Fruit fly (Drosophila melanogaster) whole organism, prepupa: ENCODE data around the gene Ada2a.

Experiments
- Blimp-1 ChIP-seq: fragments of 200-800 bp; sonication (Bioruptor generic); optimal IDR thresholded peaks from 3 replicates; lab custom pipeline; 2017; ENCODE audit warnings: missing biosample characterization, missing genetic modification characterization, mild to moderate bottlenecking, moderate library complexity, missing genetic modification reagents
- CG10631 ChIP-seq: fragments of 200-800 bp; sonication (Bioruptor generic); optimal IDR thresholded peaks from 2 replicates; lab custom pipeline; 2016; ENCODE audit warnings: missing biosample characterization, missing genetic modification characterization
- CG10669 ChIP-seq: fragments of 200-800 bp; sonication (Bioruptor generic); optimal IDR thresholded peaks from 3 replicates; lab custom pipeline; 2018; ENCODE audit warnings: missing biosample characterization, mild to moderate bottlenecking, missing genetic modification characterization, moderate library complexity
- CG11762 ChIP-seq: fragments of 200-800 bp; sonication (Bioruptor generic); optimal IDR thresholded peaks from 3 replicates; lab custom pipeline; 2016; ENCODE audit warnings: missing biosample characterization, missing genetic modification characterization; ENCODE audit not compliant: insufficient read depth
- CG15336 ChIP-seq: fragments of 200-800 bp; sonication (Bioruptor generic); IDR thresholded peaks from 2 replicates; pipeline ENCODE4 v1.3.6; 2022; ENCODE audit warnings: missing biosample characterization, missing genetic modification characterization
- CG1621 ChIP-seq: fragments of 200-800 bp; sonication (Bioruptor generic); optimal IDR thresholded peaks from 3 replicates; lab custom pipeline; 2018; ENCODE audit warnings: missing biosample characterization, mild to moderate bottlenecking, missing genetic modification characterization
- CG16779 ChIP-seq: fragments of 200-800 bp; sonication (Bioruptor generic); optimal IDR thresholded peaks from 3 replicates; lab custom pipeline; 2017; ENCODE audit warnings: missing biosample characterization, mild to moderate bottlenecking, missing genetic modification characterization
- CG3032 ChIP-seq: fragments of 200-800 bp; optimal IDR thresholded peaks from 2 replicates; lab custom pipeline; 2019; ENCODE audit warnings: missing biosample characterization, mild to moderate bottlenecking, missing genetic modification characterization, moderate library complexity
- CG31627 ChIP-seq: fragments of 200-800 bp; sonication (Bioruptor generic); optimal IDR thresholded peaks from 3 replicates; lab custom pipeline; 2016; ENCODE audit warnings: missing biosample characterization, missing genetic modification characterization
- CG34406 ChIP-seq: fragments of 200-800 bp; sonication (Bioruptor generic); optimal IDR thresholded peaks from 3 replicates; lab custom pipeline; 2016; ENCODE audit warnings: missing biosample characterization, missing genetic modification characterization
- CG3919 ChIP-seq: fragments of 200-800 bp; sonication (Bioruptor generic); optimal IDR thresholded peaks from 3 replicates; lab custom pipeline; 2016; ENCODE audit warnings: missing biosample characterization, missing genetic modification characterization
- CG4318 ChIP-seq: fragments of 200-800 bp; sonication (Bioruptor generic); optimal IDR thresholded peaks from 3 replicates; lab custom pipeline; 2017; ENCODE audit warnings: missing biosample characterization, mild to moderate bottlenecking, missing genetic modification characterization
- CG6163 ChIP-seq: fragments of 200-800 bp; sonication (Bioruptor generic); IDR thresholded peaks from 3 replicates; pipeline ENCODE4 v1.3.6; 2022; ENCODE audit warnings: missing biosample characterization, missing genetic modification characterization
- CG6276 ChIP-seq: fragments of 200-800 bp; sonication (Bioruptor generic); optimal IDR thresholded peaks from 2 replicates; lab custom pipeline; 2017; ENCODE audit warnings: missing biosample characterization, mild to moderate bottlenecking, missing genetic modification characterization
- CG6792 ChIP-seq: fragments of 200-800 bp; sonication (Bioruptor generic); optimal IDR thresholded peaks from 3 replicates; lab custom pipeline; 2016; ENCODE audit warnings: missing biosample characterization, missing genetic modification characterization
- CG6808 ChIP-seq: fragments of 200-800 bp; sonication (Bioruptor generic); optimal IDR thresholded peaks from 3 replicates; lab custom pipeline; 2017; ENCODE audit warnings: missing biosample characterization, missing genetic modification characterization, mild to moderate bottlenecking, moderate library complexity, missing genetic modification reagents
- CG6854 ChIP-seq: fragments of 200-800 bp; sonication (Bioruptor generic); optimal IDR thresholded peaks from 2 replicates; lab custom pipeline; 2017; ENCODE audit warnings: missing biosample characterization, mild to moderate bottlenecking, missing genetic modification characterization
- CG7368 ChIP-seq: fragments of 200-800 bp; sonication (Bioruptor generic); optimal IDR thresholded peaks from 3 replicates; lab custom pipeline; 2016; ENCODE audit warnings: missing biosample characterization, missing genetic modification characterization
- CG8119 ChIP-seq: fragments of 200-800 bp; sonication (Bioruptor generic); IDR thresholded peaks from 3 replicates; pipeline ENCODE4 v1.3.6; 2022; ENCODE audit warnings: missing biosample characterization, missing genetic modification characterization
- CG8319 ChIP-seq: fragments of 200-800 bp; sonication (Bioruptor generic); optimal IDR thresholded peaks from 3 replicates; lab custom pipeline; 2016; ENCODE audit warnings: missing biosample characterization, missing genetic modification characterization
- CG9139 ChIP-seq: fragments of 200-800 bp; sonication (Bioruptor generic); optimal IDR thresholded peaks from 3 replicates; lab custom pipeline; 2017; ENCODE audit warnings: missing biosample characterization, mild to moderate bottlenecking, missing genetic modification characterization
- Eip75B ChIP-seq: fragments of 200-800 bp; sonication (Bioruptor generic); optimal IDR thresholded peaks from 3 replicates; lab custom pipeline; 2016; ENCODE audit warnings: missing biosample characterization, missing genetic modification characterization
- Eip93F ChIP-seq: fragments of 200-800 bp; sonication (Bioruptor generic); optimal IDR thresholded peaks from 2 replicates; lab custom pipeline; 2016; ENCODE audit warnings: missing biosample characterization, mild to moderate bottlenecking, missing genetic modification characterization
- Ets21C ChIP-seq: fragments of 200-800 bp; sonication (Bioruptor generic); optimal IDR thresholded peaks from 3 replicates; lab custom pipeline; 2016; ENCODE audit warnings: missing biosample characterization, missing genetic modification characterization
- Ets96B ChIP-seq: fragments of 200-800 bp; optimal IDR thresholded peaks from 2 replicates; lab custom pipeline; 2019; ENCODE audit warnings: missing biosample characterization, mild to moderate bottlenecking, missing genetic modification characterization, moderate library complexity
- Gug ChIP-seq: fragments of 200-800 bp; sonication (Bioruptor generic); IDR thresholded peaks from 2 replicates; pipeline ENCODE4 v1.3.6; 2022; ENCODE audit warnings: missing biosample characterization, missing genetic modification characterization
- Hr38 ChIP-seq: sonication (Bioruptor generic); optimal IDR thresholded peaks from 2 replicates; lab custom pipeline; 2016; ENCODE audit warnings: missing biosample characterization, missing genetic modification characterization
- Hr39 ChIP-seq: fragments of 200-800 bp; sonication (Bioruptor generic); optimal IDR thresholded peaks from 2 replicates; lab custom pipeline; 2016; ENCODE audit warnings: missing biosample characterization, missing genetic modification characterization
- Lpt ChIP-seq: fragments of 200-800 bp; sonication (Bioruptor generic); optimal IDR thresholded peaks from 3 replicates; lab custom pipeline; 2016; ENCODE audit warnings: missing biosample characterization, missing genetic modification characterization
- OdsH ChIP-seq: fragments of 200-800 bp; sonication (Bioruptor generic); optimal IDR thresholded peaks from 3 replicates; lab custom pipeline; 2016; ENCODE audit warnings: missing biosample characterization, missing genetic modification characterization
- Sox102F ChIP-seq: fragments of 200-800 bp; sonication (Bioruptor generic); optimal IDR thresholded peaks from 2 replicates; lab custom pipeline; 2016; ENCODE audit warnings: missing biosample characterization, mild to moderate bottlenecking, missing genetic modification characterization
- Sox14 ChIP-seq: fragments of 200-800 bp; sonication (Bioruptor generic); optimal IDR thresholded peaks from 3 replicates; lab custom pipeline; 2016; ENCODE audit warnings: missing biosample characterization, missing genetic modification characterization
- Sox15 ChIP-seq: fragments of 200-800 bp; sonication (Bioruptor generic); optimal IDR thresholded peaks from 3 replicates; lab custom pipeline; 2016; ENCODE audit warnings: missing biosample characterization, missing genetic modification characterization
- achi ChIP-seq: fragments of 200-800 bp; sonication (Bioruptor generic); optimal IDR thresholded peaks from 3 replicates; lab custom pipeline; 2016; ENCODE audit warnings: missing biosample characterization, missing genetic modification characterization
- cyc ChIP-seq: fragments of 200-800 bp; sonication (Bioruptor generic); optimal IDR thresholded peaks from 3 replicates; lab custom pipeline; 2016; ENCODE audit warnings: missing biosample characterization, missing genetic modification characterization
- dac ChIP-seq: fragments of 200-800 bp; sonication (Bioruptor generic); optimal IDR thresholded peaks from 2 replicates; lab custom pipeline; 2017; ENCODE audit warnings: missing biosample characterization, mild to moderate bottlenecking, missing genetic modification characterization
- dsx ChIP-seq: fragments of 200-800 bp; optimal IDR thresholded peaks from 3 replicates; lab custom pipeline; 2019; ENCODE audit warnings: missing biosample characterization, mild to moderate bottlenecking, missing genetic modification characterization, moderate library complexity; ENCODE audit not compliant: poor library complexity, severe bottlenecking
- esn ChIP-seq: fragments of 200-800 bp; sonication (Bioruptor generic); optimal IDR thresholded peaks from 2 replicates; lab custom pipeline; 2016; ENCODE audit warnings: missing biosample characterization, mild to moderate bottlenecking, missing genetic modification characterization, moderate library complexity
- fd59A ChIP-seq: fragments of 200-800 bp; sonication (Bioruptor generic); optimal IDR thresholded peaks from 2 replicates; lab custom pipeline; 2017; ENCODE audit warnings: missing biosample characterization, mild to moderate bottlenecking, missing genetic modification characterization, missing genetic modification reagents
- fd85E ChIP-seq: fragments of 200-800 bp; sonication (Bioruptor generic); optimal IDR thresholded peaks from 3 replicates; lab custom pipeline; 2016; ENCODE audit warnings: missing biosample characterization, missing genetic modification characterization
- fkh ChIP-seq: fragments of 200-800 bp; sonication (Bioruptor generic); optimal IDR thresholded peaks from 3 replicates; lab custom pipeline; 2017; ENCODE audit warnings: missing biosample characterization, mild to moderate bottlenecking, missing genetic modification characterization, moderate library complexity
- net ChIP-seq: fragments of 200-800 bp; sonication (Bioruptor generic); optimal IDR thresholded peaks from 3 replicates; lab custom pipeline; 2016; ENCODE audit warnings: missing biosample characterization, missing genetic modification characterization
- salr ChIP-seq, 2 experiments: fragments of 200-800 bp; sonication (Bioruptor generic); optimal IDR thresholded peaks; 3 replicates each; lab custom pipeline; 2016 to 2018; ENCODE audit warnings: missing biosample characterization in 2 of 2, missing genetic modification characterization in 2 of 2, mild to moderate bottlenecking in 1 of 2
- ss ChIP-seq, 2 experiments: fragments of 200-800 bp; sonication (Bioruptor generic); optimal IDR thresholded peaks; 2 replicates in 1 of 2; 3 replicates in 1 of 2; lab custom pipeline; 2017 to 2018; ENCODE audit warnings: mild to moderate bottlenecking in 2 of 2, missing biosample characterization in 2 of 2, missing genetic modification characterization in 2 of 2, moderate library complexity in 1 of 2
- topi ChIP-seq: fragments of 200-800 bp; sonication (Bioruptor generic); optimal IDR thresholded peaks from 3 replicates; lab custom pipeline; 2016; ENCODE audit warnings: missing biosample characterization, missing genetic modification characterization
- vri ChIP-seq: fragments of 200-800 bp; sonication (Bioruptor generic); optimal IDR thresholded peaks from 3 replicates; lab custom pipeline; 2016; ENCODE audit warnings: missing biosample characterization, mild to moderate bottlenecking, missing genetic modification characterization

Ada2a gene

DNA sequence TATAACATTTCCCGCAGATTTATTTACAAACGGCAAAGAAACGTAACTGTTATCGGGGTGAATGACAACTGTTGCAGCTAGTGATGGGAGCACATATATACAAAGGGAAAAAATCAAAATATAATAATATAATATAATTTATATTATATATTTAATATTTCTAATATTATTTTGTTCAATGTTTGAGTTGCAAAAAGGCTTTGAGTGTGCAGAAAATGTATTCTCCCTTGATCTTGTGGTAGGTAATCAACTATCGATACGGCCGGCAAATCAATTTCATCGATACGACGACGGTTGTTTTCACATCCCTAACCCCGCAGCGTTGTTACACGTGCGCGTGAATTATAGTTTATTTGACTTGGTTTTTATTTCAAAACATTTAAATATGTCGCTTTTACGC lies 31.9 kb downstream of the Ada2a start, which contains the start of the genes mTerf5 and Non3 (continued):
- TF ChIP-seq ss (GFP tag; optimal IDR thresholded peaks at IDR 0.05; lab: Kevin White, UChicago), result peak in 1 of 2 experiments; percentile 14
- no peak for TF ChIP-seq CG6276 (GFP tag; lab: Kevin White, UChicago)
- TF ChIP-seq CG8119 (GFP tag; lab: Robert Waterston, UW), result 0 out of 3 replicates have a peak, but pooled peaks have one; percentile 19
- TF ChIP-seq CG3919 (GFP tag; lab: Kevin White, UChicago), result peak; percentile 53
- TF ChIP-seq salr (GFP tag; optimal IDR thresholded peaks at IDR 0.05; lab: Kevin White, UChicago), result no peak
- TF ChIP-seq fd85E, result no peak
- no peak for TF ChIP-seq CG4318 (GFP tag; lab: Kevin White, UChicago)
- TF ChIP-seq CG3032 (tag; lab: Kevin White, UChicago), result peak; percentile 65
- no peak for TF ChIP-seq CG15336 (GFP tag; lab: Robert Waterston, UW)
- no peak for TF ChIP-seq CG10669 (GFP tag; lab: Kevin White, UChicago)
- TF ChIP-seq CG11762, result peak; percentile 46
- no peak for TF ChIP-seq Hr38 (GFP tag; lab: Kevin White, UChicago)
- TF ChIP-seq topi (GFP tag; lab: Kevin White, UChicago), result peak; percentile 31
- TF ChIP-seq CG7368 (GFP tag; lab: Kevin White, UChicago), result no peak
- TF ChIP-seq Ets96B (tag; lab: Kevin White, UChicago), result peak; percentile 58
- peak; percentile 64 for TF ChIP-seq fkh (GFP tag; lab: Kevin White, UChicago)
- TF ChIP-seq, all 60 proteins: peak for 30

DNA sequence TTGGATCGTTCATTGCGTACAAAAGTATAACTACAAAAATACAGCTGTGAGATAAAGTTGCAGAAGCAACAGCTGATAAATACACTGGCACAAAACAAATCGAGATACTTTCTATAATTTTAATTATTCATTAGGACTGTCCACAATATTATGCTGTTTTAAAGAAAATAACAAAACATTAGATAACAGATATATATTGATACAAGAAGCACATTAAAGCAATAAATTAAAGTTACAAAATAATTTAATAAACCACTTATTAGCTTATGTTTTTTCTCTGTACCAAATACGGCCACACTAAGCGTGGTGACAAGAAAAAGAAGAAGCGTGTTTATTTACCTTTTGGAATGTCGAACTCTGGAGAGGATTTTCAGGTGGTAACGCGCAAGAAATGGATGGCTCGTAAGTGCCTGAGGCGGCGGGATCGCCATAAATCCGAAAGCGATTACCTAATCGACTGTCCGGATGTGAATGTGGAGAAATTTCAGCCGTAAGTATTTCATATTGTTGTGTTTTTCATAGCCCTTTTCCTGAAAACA lies 35.0 kb downstream of the Ada2a start, which contains the start of the genes CG7988 and CG7183:
Gene CG7988, plus strand, starts transcription at position 316 of the 539 bp plus-strand sequence.
Gene CG7183, minus strand, starts transcription at position 489 of the 539 bp plus-strand sequence.
- TF ChIP-seq CG1621 (peak; percentile 94), Blimp-1 (GFP tag; lab: Kevin White, UChicago) (peak; percentile 85), CG4318 (GFP tag; lab: Kevin White, UChicago) (no peak), CG3032 (tag; lab: Kevin White, UChicago) (peak; percentile 99), CG6163 (GFP tag; lab: Robert Waterston, UW) (peak; percentile 98), CG34406 (GFP tag; lab: Kevin White, UChicago) (peak; percentile 98), Gug (GFP tag; lab: Robert Waterston, UW) (peak; percentile 99), dsx (GFP tag; lab: Kevin White, UChicago) (peak; percentile 97), CG16779 (tag; lab: Kevin White, UChicago) (peak; percentile 89), Eip75B (GFP tag; lab: Kevin White, UChicago) (peak; percentile 98), CG10631 (GFP tag; lab: Kevin White, UChicago) (peak; percentile 99), CG3919 (GFP tag; lab: Kevin White, UChicago) (peak; percentile 96), OdsH (GFP tag; lab: Kevin White, UChicago) (peak; percentile 99), CG6854 (peak; percentile 84), net (GFP tag; lab: Kevin White, UChicago) (peak; percentile 97), Sox15 (GFP tag; lab: Kevin White, UChicago) (peak; percentile 97), CG8319 (GFP tag; lab: Kevin White, UChicago) (peak; percentile 95), fd85E (no peak), CG9139 (GFP tag; lab: Kevin White, UChicago) (peak; percentile 93), esn (GFP tag; lab: Kevin White, UChicago) (peak; percentile 99), vri (GFP tag; lab: Kevin White, UChicago) (no peak), Ets21C (GFP tag; lab: Kevin White, UChicago) (peak; percentile 97), ss (GFP tag; optimal IDR thresholded peaks at IDR 0.05; lab: Kevin White, UChicago) (peak; percentile 86 to 95), CG31627 (GFP tag; lab: Kevin White, UChicago) (peak; percentile 99), CG10669 (GFP tag; lab: Kevin White, UChicago) (peak; percentile 97), CG15336 (GFP tag; lab: Robert Waterston, UW) (peak; percentile 97), Eip93F (GFP tag; lab: Kevin White, UChicago) (peak; percentile 82), Hr39 (GFP tag; lab: Kevin White, UChicago) (peak; percentile 98), Sox14 (GFP tag; lab: Kevin White, UChicago) (peak; percentile 98), CG6792 (peak; percentile 98), achi (GFP tag; lab: Kevin White, UChicago) (peak; percentile 97), cyc (peak; percentile 97), Lpt (GFP tag; lab: Kevin White, UChicago) (peak; percentile 92), CG6808 (peak; percentile 93), Ets96B (tag; lab: Kevin White, UChicago) (peak; percentile 98), dac (peak; percentile 80), salr (GFP tag; optimal IDR thresholded peaks at IDR 0.05; lab: Kevin White, UChicago) (peak; percentile 92 to 97), fd59A (peak; percentile 95), Sox102F (peak; percentile 95), topi (GFP tag; lab: Kevin White, UChicago) (peak; percentile 98), CG8119 (GFP tag; lab: Robert Waterston, UW) (peak; percentile 97)
